Worm (Caenorhabditis elegans) whole organism, late embryonic: ENCODE data around the gene F21C10.19.

Experiments used
- C38D4.7 ChIP-seq: fragments of 200-800 bp; sonication (Bioruptor generic); optimal IDR thresholded peaks from 2 replicates; lab custom pipeline; 2018; ENCODE audit warnings: mild to moderate bottlenecking, missing genetic modification characterization, moderate library complexity, missing compliant biosample characterization
- F13H6.1 ChIP-seq: sonication (generic microtip); optimal IDR thresholded peaks from 2 replicates; lab custom pipeline; 2016; ENCODE audit warnings: missing genetic modification characterization, missing compliant biosample characterization
- K09A11.1 ChIP-seq: sonication (generic microtip); optimal IDR thresholded peaks from 2 replicates; lab custom pipeline; 2017; ENCODE audit warnings: antibody characterized with exemption, mild to moderate bottlenecking, missing genetic modification characterization, missing compliant biosample characterization; ENCODE audit not compliant: insufficient read depth
- Y22D7AL.16 ChIP-seq: sonication (generic microtip); optimal IDR thresholded peaks from 2 replicates; lab custom pipeline; 2016; ENCODE audit warnings: missing genetic modification characterization, missing compliant biosample characterization
- ceh-2 ChIP-seq: sonication (generic microtip); optimal IDR thresholded peaks from 2 replicates; lab custom pipeline; 2016; ENCODE audit warnings: missing genotype, missing genetic modification characterization, missing compliant biosample characterization
- ceh-30 ChIP-seq: fragments of 150-350 bp; optimal IDR thresholded peaks from 2 replicates; lab custom pipeline; 2014; ENCODE audit warnings: missing biosample characterization, missing genetic modification characterization
- ceh-34 ChIP-seq: sonication (generic microtip); optimal IDR thresholded peaks from 2 replicates; lab custom pipeline; 2016; ENCODE audit warnings: mild to moderate bottlenecking, missing genetic modification characterization, missing compliant biosample characterization
- ceh-9 ChIP-seq: sonication (generic microtip); optimal IDR thresholded peaks from 2 replicates; lab custom pipeline; 2016; ENCODE audit warnings: mild to moderate bottlenecking, missing genetic modification characterization, inconsistent platforms, missing compliant biosample characterization
- che-1 ChIP-seq: sonication (generic microtip); optimal IDR thresholded peaks from 2 replicates; lab custom pipeline; 2016; ENCODE audit warnings: mild to moderate bottlenecking, missing genetic modification characterization, missing compliant biosample characterization
- dmd-4 ChIP-seq: sonication (generic microtip); optimal IDR thresholded peaks from 2 replicates; lab custom pipeline; 2016; ENCODE audit warnings: borderline replicate concordance, missing genetic modification characterization, missing compliant biosample characterization
- elt-2 ChIP-seq: sonication (generic microtip); optimal IDR thresholded peaks from 2 replicates; lab custom pipeline; 2016; ENCODE audit warnings: missing genetic modification reagents, missing genetic modification characterization, missing compliant biosample characterization
- elt-4 ChIP-seq: sonication (generic microtip); optimal IDR thresholded peaks from 2 replicates; lab custom pipeline; 2016; ENCODE audit warnings: missing genetic modification characterization, missing compliant biosample characterization
- eyg-1 ChIP-seq: sonication (generic microtip); optimal IDR thresholded peaks from 2 replicates; lab custom pipeline; 2016; ENCODE audit warnings: missing genotype, missing genetic modification characterization, missing compliant biosample characterization
- fax-1 ChIP-seq: sonication (generic microtip); optimal IDR thresholded peaks from 2 replicates; lab custom pipeline; 2016; ENCODE audit warnings: missing genotype, missing genetic modification characterization, missing compliant biosample characterization
- fkh-6 ChIP-seq: sonication (generic microtip); optimal IDR thresholded peaks from 2 replicates; lab custom pipeline; 2016; ENCODE audit warnings: missing genetic modification characterization, missing compliant biosample characterization
- gmeb-2 ChIP-seq: sonication (generic microtip); optimal IDR thresholded peaks from 2 replicates; lab custom pipeline; 2016; ENCODE audit warnings: missing genetic modification characterization, inconsistent platforms, missing compliant biosample characterization
- hlh-13 ChIP-seq: fragments of 200-800 bp; sonication (Bioruptor generic); optimal IDR thresholded peaks from 2 replicates; lab custom pipeline; 2018; ENCODE audit warnings: mild to moderate bottlenecking, missing genetic modification characterization, missing compliant biosample characterization
- hlh-15 ChIP-seq: sonication (generic microtip); optimal IDR thresholded peaks from 2 replicates; lab custom pipeline; 2016; ENCODE audit warnings: missing genetic modification characterization, missing compliant biosample characterization
- hlh-30 ChIP-seq: sonication (generic microtip); optimal IDR thresholded peaks from 2 replicates; lab custom pipeline; 2017; ENCODE audit warnings: antibody characterized with exemption, missing genetic modification characterization, missing compliant biosample characterization; ENCODE audit not compliant: insufficient read depth
- hlh-6 ChIP-seq: sonication (generic microtip); optimal IDR thresholded peaks from 2 replicates; lab custom pipeline; 2016; ENCODE audit warnings: missing genotype, missing genetic modification characterization, missing compliant biosample characterization
- madf-2 ChIP-seq: sonication (generic microtip); optimal IDR thresholded peaks from 2 replicates; lab custom pipeline; 2017; ENCODE audit warnings: missing genetic modification characterization, missing compliant biosample characterization
- mec-3 ChIP-seq: sonication (generic microtip); optimal IDR thresholded peaks from 2 replicates; lab custom pipeline; 2016; ENCODE audit warnings: borderline replicate concordance, missing genetic modification characterization, missing compliant biosample characterization
- pat-9 ChIP-seq: fragments of 200-800 bp; sonication (Bioruptor generic); optimal IDR thresholded peaks from 2 replicates; lab custom pipeline; 2018; ENCODE audit warnings: mild to moderate bottlenecking, missing genetic modification characterization, moderate library complexity, missing compliant biosample characterization
- pha-2 ChIP-seq: sonication (generic microtip); optimal IDR thresholded peaks from 2 replicates; lab custom pipeline; 2017; ENCODE audit warnings: mild to moderate bottlenecking, missing genetic modification characterization, missing compliant biosample characterization
- pha-4 ChIP-seq: fragments of 150-350 bp; optimal IDR thresholded peaks from 2 replicates; lab custom pipeline; 2018; ENCODE audit warnings: missing biosample characterization, missing genetic modification reagents, missing genetic modification characterization
- pqm-1 ChIP-seq: sonication (generic microtip); optimal IDR thresholded peaks from 2 replicates; lab custom pipeline; 2016; ENCODE audit warnings: missing genetic modification characterization, missing compliant biosample characterization
- pros-1 ChIP-seq: fragments of 150-350 bp; optimal IDR thresholded peaks from 2 replicates; lab custom pipeline; 2014; ENCODE audit warnings: missing biosample characterization, missing genetic modification reagents, missing genetic modification characterization
- sdc-2 ChIP-seq: sonication (generic microtip); optimal IDR thresholded peaks from 2 replicates; lab custom pipeline; 2016; ENCODE audit warnings: missing genotype, missing genetic modification characterization, missing compliant biosample characterization
- sox-2 ChIP-seq: fragments of 200-800 bp; sonication (Bioruptor generic); IDR thresholded peaks from 2 replicates; pipeline ENCODE4 v1.3.6; 2022; ENCODE audit warnings: missing genetic modification reagents, missing genetic modification characterization, missing compliant biosample characterization
- sox-4 ChIP-seq: sonication (generic microtip); optimal IDR thresholded peaks from 2 replicates; lab custom pipeline; 2017; ENCODE audit warnings: mild to moderate bottlenecking, missing genetic modification characterization, inconsistent platforms, missing compliant biosample characterization
- tbx-2 ChIP-seq: sonication (generic microtip); optimal IDR thresholded peaks from 2 replicates; lab custom pipeline; 2016; ENCODE audit warnings: missing genetic modification characterization, missing compliant biosample characterization
- tbx-7 ChIP-seq: sonication (generic microtip); optimal IDR thresholded peaks from 2 replicates; lab custom pipeline; 2016; ENCODE audit warnings: missing genotype, missing genetic modification characterization, missing compliant biosample characterization
- unc-42 ChIP-seq: sonication (generic microtip); optimal IDR thresholded peaks from 2 replicates; lab custom pipeline; 2016; ENCODE audit warnings: missing genotype, missing genetic modification characterization, missing compliant biosample characterization
- unc-55 ChIP-seq: sonication (generic microtip); optimal IDR thresholded peaks from 2 replicates; lab custom pipeline; 2017; ENCODE audit warnings: missing biosample characterization, missing genetic modification reagents, missing genetic modification characterization
- unc-86 ChIP-seq: sonication (generic microtip); optimal IDR thresholded peaks from 2 replicates; lab custom pipeline; 2016; ENCODE audit warnings: missing genetic modification characterization, missing compliant biosample characterization
- zip-5 ChIP-seq: sonication (generic microtip); optimal IDR thresholded peaks from 2 replicates; lab custom pipeline; 2016; ENCODE audit warnings: missing genetic modification characterization, missing compliant biosample characterization

The F21C10.19 gene

ce11 chrV:9095613-9096317 lies 35.1 kb upstream of the F21C10.19 start, which contains the start of gene F21C10.10 (continued):
- TF ChIP-seq ceh-9: no peak
- no peak for TF ChIP-seq mec-3 (tag; lab: Kevin White, UChicago)
- TF ChIP-seq K09A11.1 (tag; lab: Kevin White, UChicago): no peak

DNA sequence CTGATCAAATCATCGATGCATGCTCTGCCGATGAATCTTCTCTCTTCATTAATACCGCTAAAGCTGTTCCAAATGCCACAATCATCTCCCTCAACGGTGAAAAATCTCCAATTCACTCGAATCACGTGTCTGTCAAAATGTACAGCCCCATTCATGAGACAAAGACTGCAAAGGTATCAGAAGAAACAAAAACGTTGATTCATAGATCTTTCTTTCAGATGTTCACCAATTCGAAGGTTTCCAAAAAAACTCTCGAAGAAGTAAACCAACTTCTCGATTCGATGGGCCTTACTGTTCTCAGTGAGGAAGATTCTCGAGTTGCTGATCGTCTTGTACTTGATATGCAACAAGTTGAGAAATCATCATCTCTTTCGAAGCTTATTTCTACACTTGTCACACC lies 34.2 kb upstream of the F21C10.19 start:
- TF ChIP-seq mec-3 (tag; lab: Kevin White, UChicago) (no peak), hlh-15 (tag; lab: Kevin White, UChicago) (no peak), elt-4 (no peak), che-1 (tag; lab: Kevin White, UChicago) (no peak), pha-4 (no peak), hlh-6 (no peak), madf-2 (tag; lab: Kevin White, UChicago) (no peak), sox-2 (GFP tag; lab: Robert Waterston, UW) (no peak), ceh-34 (tag; lab: Kevin White, UChicago) (no peak), tbx-7 (tag; lab: Kevin White, UChicago) (no peak), dmd-4 (tag; lab: Kevin White, UChicago) (no peak), pha-2 (tag; lab: Kevin White, UChicago) (no peak)

DNA sequence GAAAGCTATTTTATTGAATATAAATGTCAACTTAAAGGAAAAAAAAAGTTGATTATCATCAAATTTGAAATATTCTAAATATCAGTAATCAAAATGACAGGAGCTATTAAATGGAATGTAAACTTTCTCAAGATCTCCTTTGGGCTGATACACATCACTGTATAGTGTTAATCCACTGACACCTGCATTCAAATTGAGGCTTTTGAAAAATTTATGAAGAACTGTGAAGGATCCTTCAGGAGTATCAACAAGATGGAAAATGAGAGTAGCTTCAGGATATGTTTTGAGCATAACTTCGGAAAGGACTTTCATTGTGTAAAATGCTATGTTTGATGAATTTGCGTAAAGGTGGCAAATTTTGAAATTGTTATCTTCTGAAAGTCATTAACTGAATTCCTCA lies 33.7 kb upstream of the F21C10.19 start:
- no peak for TF ChIP-seq elt-2

DNA sequence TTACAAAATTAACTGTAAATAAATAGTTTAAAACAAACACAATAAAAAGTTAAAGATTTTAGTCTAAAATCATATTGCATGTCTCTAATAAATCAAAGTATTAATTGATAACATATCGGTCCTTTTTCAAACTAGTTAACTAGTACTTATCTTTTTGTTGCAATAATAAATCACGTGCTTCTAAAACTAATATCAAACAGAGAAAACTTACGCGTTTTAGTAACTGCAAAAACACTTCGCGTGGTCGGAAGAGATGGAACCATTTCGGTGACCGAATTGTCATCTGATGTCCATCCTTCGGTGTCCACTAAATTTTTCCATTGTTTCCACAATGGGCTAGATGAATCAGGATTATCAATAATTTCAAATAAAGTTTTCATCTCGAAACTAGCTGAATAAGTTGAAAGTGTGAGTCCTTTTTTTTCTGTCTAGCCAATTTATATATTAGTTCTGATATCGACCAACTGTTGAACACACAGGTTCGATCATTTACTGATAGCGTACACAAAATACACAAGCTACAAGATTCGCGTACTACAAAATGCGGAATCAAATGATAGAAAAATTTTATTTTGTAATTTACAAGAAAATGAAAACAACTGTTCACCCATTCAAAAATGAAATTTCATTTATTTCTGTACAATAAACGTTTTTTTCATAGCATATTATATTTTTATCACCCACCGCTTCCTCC lies 32.4 kb upstream of the F21C10.19 start, which contains the start of gene F21C10.9:
TSS of gene F21C10.9 (minus strand) at position 417 of the 694 bp plus-strand sequence.
- TF ChIP-seq C38D4.7 (GFP tag; lab: Kevin White, UChicago) (no peak), pqm-1 (tag; lab: Kevin White, UChicago) (no peak), fax-1 (tag; lab: Kevin White, UChicago) (no peak), eyg-1 (tag; lab: Kevin White, UChicago) (no peak), unc-55 (no peak), unc-86 (tag; lab: Kevin White, UChicago) (no peak), fkh-6 (no peak), gmeb-2 (tag; lab: Kevin White, UChicago) (no peak), F13H6.1 (no peak)
- TF ChIP-seq, all 69 proteins: peak for 0

ce11 chrV:9101062-9101461 lies 29.8 kb upstream of the F21C10.19 start, which contains the start of gene frpr-6:
frpr-6 (minus strand) TSS chrV:9101162.
- TF ChIP-seq madf-2 (tag; lab: Kevin White, UChicago): no peak
- no peak for TF ChIP-seq gmeb-2 (tag; lab: Kevin White, UChicago)
- TF ChIP-seq hlh-13: no peak
- no peak for TF ChIP-seq zip-5 (tag; lab: Kevin White, UChicago)
- TF ChIP-seq hlh-30: no peak
- TF ChIP-seq pat-9 (tag; lab: Kevin White, UChicago): no peak
- TF ChIP-seq Y22D7AL.16 (tag; lab: Kevin White, UChicago): no peak
- TF ChIP-seq pros-1: no peak
- TF ChIP-seq tbx-2 (tag; lab: Kevin White, UChicago): no peak

- TF ChIP-seq ceh-9: no peak
- TF ChIP-seq sdc-2 (tag; lab: Kevin White, UChicago): no peak
- no peak for TF ChIP-seq hlh-15 (tag; lab: Kevin White, UChicago)
- TF ChIP-seq dmd-4 (tag; lab: Kevin White, UChicago): no peak
- TF ChIP-seq sox-4 (tag; lab: Kevin White, UChicago): no peak
- TF ChIP-seq pros-1: no peak
- no peak for TF ChIP-seq pha-4
- TF ChIP-seq mec-3 (tag; lab: Kevin White, UChicago): no peak
- no peak for TF ChIP-seq ceh-30
- TF ChIP-seq tbx-7 (tag; lab: Kevin White, UChicago): no peak
- no peak for TF ChIP-seq ceh-2
- no peak for TF ChIP-seq unc-42 (tag; lab: Kevin White, UChicago)
- TF ChIP-seq C38D4.7 (GFP tag; lab: Kevin White, UChicago): no peak
- no peak for TF ChIP-seq gmeb-2 (tag; lab: Kevin White, UChicago)
These were observed 22.6 kb upstream of the F21C10.19 start, which contains the start of gene F21C10.18 for ce11 chrV:9108219-9108618. F21C10.18 (plus strand) TSS chrV:9108519.
